Fruit fly (Drosophila melanogaster) whole organism, embryonic: Measurements from ENCODE around the gene ninaC.

Experiments
- CG11398 ChIP-seq: fragments of 200-800 bp; sonication (Bioruptor generic); optimal IDR thresholded peaks from 2 replicates; lab custom pipeline; 2016; ENCODE audit warnings: missing biosample characterization, missing genetic modification characterization
- CG11695 ChIP-seq: fragments of 200-800 bp; sonication (Bioruptor generic); IDR thresholded peaks from 3 replicates; pipeline ENCODE4 v1.3.6; 2022; ENCODE audit warnings: missing biosample characterization, missing genetic modification characterization
- CG13424 ChIP-seq: fragments of 200-800 bp; sonication (Bioruptor generic); optimal IDR thresholded peaks from 2 replicates; lab custom pipeline; 2019; ENCODE audit warnings: missing biosample characterization, mild to moderate bottlenecking, missing genetic modification characterization, moderate library complexity
- CG15514 ChIP-seq: fragments of 200-800 bp; sonication (Bioruptor generic); optimal IDR thresholded peaks from 3 replicates; lab custom pipeline; 2017; ENCODE audit warnings: missing biosample characterization, missing genetic modification characterization, mild to moderate bottlenecking, moderate library complexity, missing genetic modification reagents
- CG17186 ChIP-seq: fragments of 200-800 bp; sonication (Bioruptor generic); optimal IDR thresholded peaks from 3 replicates; lab custom pipeline; 2017; ENCODE audit warnings: missing biosample characterization, missing genetic modification reagents, missing genetic modification characterization
- CG17829 ChIP-seq: fragments of 200-800 bp; optimal IDR thresholded peaks from 2 replicates; lab custom pipeline; 2019; ENCODE audit warnings: missing biosample characterization, mild to moderate bottlenecking, missing genetic modification characterization, moderate library complexity
- CG2129 ChIP-seq: fragments of 200-800 bp; sonication (Bioruptor generic); IDR thresholded peaks from 2 replicates; pipeline ENCODE4 v1.3.6; 2022; ENCODE audit warnings: missing biosample characterization, missing genetic modification characterization; ENCODE audit not compliant: partially characterized antibody
- CG32772 ChIP-seq: fragments of 200-800 bp; sonication (Bioruptor generic); IDR thresholded peaks from 2 replicates; pipeline ENCODE4 v1.3.6; 2022; ENCODE audit warnings: missing biosample characterization, missing genetic modification characterization
- CG3281 ChIP-seq: fragments of 200-800 bp; sonication (Bioruptor generic); optimal IDR thresholded peaks from 3 replicates; lab custom pipeline; 2017; ENCODE audit warnings: missing biosample characterization, mild to moderate bottlenecking, missing genetic modification characterization
- CG34422 ChIP-seq: fragments of 200-800 bp; sonication (Bioruptor generic); IDR thresholded peaks from 3 replicates; pipeline ENCODE4 v1.3.6; 2022; ENCODE audit warnings: missing biosample characterization, missing genetic modification characterization
- CG3847 ChIP-seq: fragments of 200-800 bp; sonication (Bioruptor generic); IDR thresholded peaks from 2 replicates; pipeline ENCODE4 v1.3.6; 2022; ENCODE audit warnings: missing biosample characterization, missing genetic modification characterization
- CG6791 ChIP-seq: fragments of 200-800 bp; sonication (Bioruptor generic); IDR thresholded peaks from 3 replicates; pipeline ENCODE4 v1.3.6; 2022; ENCODE audit warnings: missing biosample characterization, missing genetic modification characterization; ENCODE audit not compliant: partially characterized antibody
- CG9876 ChIP-seq: fragments of 200-800 bp; sonication (Bioruptor generic); optimal IDR thresholded peaks from 2 replicates; lab custom pipeline; 2016; ENCODE audit warnings: missing biosample characterization, missing genetic modification characterization
- CG9932 ChIP-seq: fragments of 200-800 bp; sonication (Bioruptor generic); IDR thresholded peaks from 2 replicates; pipeline ENCODE4 v1.3.6; 2022; ENCODE audit warnings: missing biosample characterization, missing genetic modification characterization
- CHES-1-like ChIP-seq: fragments of 200-800 bp; sonication (Bioruptor generic); optimal IDR thresholded peaks from 2 replicates; lab custom pipeline; 2016; ENCODE audit warnings: missing biosample characterization, missing genetic modification characterization
- CoRest ChIP-seq: fragments of 200-800 bp; sonication (Bioruptor generic); optimal IDR thresholded peaks from 3 replicates; lab custom pipeline; 2018; ENCODE audit warnings: missing biosample characterization, mild to moderate bottlenecking, missing genetic modification characterization, moderate library complexity
- Doc3 ChIP-seq: fragments of 200-800 bp; sonication (Bioruptor generic); IDR thresholded peaks from 3 replicates; pipeline ENCODE4 v1.3.6; 2022; ENCODE audit warnings: missing biosample characterization, missing genetic modification characterization; ENCODE audit not compliant: partially characterized antibody
- HmgD ChIP-seq: fragments of 200-800 bp; sonication (Bioruptor generic); optimal IDR thresholded peaks from 3 replicates; lab custom pipeline; 2016; ENCODE audit warnings: missing biosample characterization, missing genetic modification characterization
- Hr51 ChIP-seq, 2 experiments: fragments of 200-800 bp; sonication (Bioruptor generic); optimal IDR thresholded peaks; 2 replicates in 1 of 2; 3 replicates in 1 of 2; lab custom pipeline; 2016 to 2018; ENCODE audit warnings: missing biosample characterization in 2 of 2, missing genetic modification characterization in 2 of 2, mild to moderate bottlenecking in 1 of 2, moderate library complexity in 1 of 2
- Kr ChIP-seq: fragments of 200-800 bp; sonication (Bioruptor generic); optimal IDR thresholded peaks from 2 replicates; lab custom pipeline; 2017; ENCODE audit warnings: missing biosample characterization, mild to moderate bottlenecking, missing genetic modification characterization
- MBD-R2 ChIP-seq: fragments of 200-800 bp; sonication (Bioruptor generic); IDR thresholded peaks from 2 replicates; pipeline ENCODE4 v1.3.6; 2022; ENCODE audit warnings: missing biosample characterization, missing genetic modification characterization
- NFAT ChIP-seq: fragments of 200-800 bp; sonication (Bioruptor generic); IDR thresholded peaks from 2 replicates; pipeline ENCODE4 v1.3.6; 2022; ENCODE audit warnings: missing biosample characterization, missing genetic modification characterization
- Rfx ChIP-seq: fragments of 200-800 bp; sonication (Bioruptor generic); IDR thresholded peaks from 2 replicates; pipeline ENCODE4 v1.3.6; 2022; ENCODE audit warnings: missing biosample characterization, missing genetic modification characterization
- Xrp1 ChIP-seq: fragments of 200-800 bp; sonication (Bioruptor generic); IDR thresholded peaks from 2 replicates; pipeline ENCODE4 v1.3.6; 2022; ENCODE audit warnings: missing biosample characterization, missing genetic modification characterization
- YL-1 ChIP-seq: fragments of 200-800 bp; sonication (Bioruptor generic); optimal IDR thresholded peaks from 3 replicates; lab custom pipeline; 2017; ENCODE audit warnings: missing biosample characterization, mild to moderate bottlenecking, missing genetic modification characterization
- ap ChIP-seq: fragments of 200-800 bp; sonication (Bioruptor generic); IDR thresholded peaks from 2 replicates; pipeline ENCODE4 v1.3.6; 2022; ENCODE audit warnings: missing biosample characterization, missing genetic modification characterization
- dmrt11E ChIP-seq: fragments of 200-800 bp; sonication (Bioruptor generic); optimal IDR thresholded peaks from 3 replicates; lab custom pipeline; 2018; ENCODE audit warnings: missing biosample characterization, mild to moderate bottlenecking, missing genetic modification characterization, moderate library complexity
- gro ChIP-seq: fragments of 200-800 bp; sonication (Bioruptor generic); optimal IDR thresholded peaks from 2 replicates; lab custom pipeline; 2016; ENCODE audit warnings: missing biosample characterization, missing genetic modification characterization
- gsb-n ChIP-seq: fragments of 200-800 bp; sonication (Bioruptor generic); optimal IDR thresholded peaks from 3 replicates; lab custom pipeline; 2018; ENCODE audit warnings: missing biosample characterization, mild to moderate bottlenecking, missing genetic modification characterization
- hbn ChIP-seq: fragments of 200-800 bp; sonication (Bioruptor generic); IDR thresholded peaks from 2 replicates; pipeline ENCODE4 v1.3.6; 2022; ENCODE audit warnings: missing biosample characterization, missing genetic modification characterization; ENCODE audit not compliant: partially characterized antibody
- inv ChIP-seq: fragments of 200-800 bp; sonication (Bioruptor generic); IDR thresholded peaks from 2 replicates; pipeline ENCODE4 v1.3.6; 2022; ENCODE audit warnings: missing biosample characterization, missing genetic modification characterization; ENCODE audit not compliant: partially characterized antibody
- jumu ChIP-seq: fragments of 200-800 bp; sonication (Bioruptor generic); optimal IDR thresholded peaks from 3 replicates; lab custom pipeline; 2016; ENCODE audit warnings: missing biosample characterization, missing genetic modification characterization
- knrl ChIP-seq: fragments of 200-800 bp; sonication (Bioruptor generic); IDR thresholded peaks from 3 replicates; pipeline ENCODE4 v1.3.6; 2022; ENCODE audit warnings: missing biosample characterization, missing genetic modification characterization; ENCODE audit not compliant: partially characterized antibody
- lbe ChIP-seq: fragments of 200-800 bp; sonication (Bioruptor generic); optimal IDR thresholded peaks from 2 replicates; lab custom pipeline; 2016; ENCODE audit warnings: missing biosample characterization, mild to moderate bottlenecking, missing genetic modification characterization
- lola ChIP-seq, 3 experiments: fragments of >200 bp in 2 of 3; fragments of 200-800 bp in 1 of 3; sonication (Bioruptor generic) in 1 of 3; optimal IDR thresholded peaks; 2 replicates each; lab custom pipeline; 2017 to 2019; ENCODE audit warnings: missing biosample characterization in 3 of 3, missing genetic modification characterization in 3 of 3, mild to moderate bottlenecking in 1 of 3, moderate library complexity in 1 of 3
- luna ChIP-seq: fragments of 200-800 bp; sonication (Bioruptor generic); optimal IDR thresholded peaks from 2 replicates; lab custom pipeline; 2016; ENCODE audit warnings: missing biosample characterization, missing genetic modification characterization
- pan ChIP-seq, 4 experiments: fragments of >200 bp in 3 of 4; fragments of 200-800 bp in 1 of 4; sonication (Bioruptor generic) in 1 of 4; optimal IDR thresholded peaks in 3 of 4; IDR thresholded peaks in 1 of 4; 2 replicates each; pipeline versions ENCODE4 v1.3.6 to Lab custom; 2017 to 2022; ENCODE audit warnings: missing biosample characterization in 2 of 4, missing genetic modification characterization in 2 of 4, mixed read lengths in 1 of 4
- phol ChIP-seq: fragments of 200-800 bp; sonication (Bioruptor generic); optimal IDR thresholded peaks from 3 replicates; lab custom pipeline; 2018; ENCODE audit warnings: missing biosample characterization, mild to moderate bottlenecking, missing genetic modification characterization, moderate library complexity
- ranshi ChIP-seq: fragments of 200-800 bp; sonication (Bioruptor generic); IDR thresholded peaks from 2 replicates; pipeline ENCODE4 v1.3.6; 2022; ENCODE audit warnings: missing biosample characterization, missing genetic modification characterization
- shn ChIP-seq: fragments of 200-800 bp; sonication (Bioruptor generic); optimal IDR thresholded peaks from 3 replicates; lab custom pipeline; 2016; ENCODE audit warnings: missing biosample characterization, missing genetic modification characterization
- slbo ChIP-seq: fragments of 200-800 bp; sonication (Bioruptor generic); IDR thresholded peaks from 2 replicates; pipeline ENCODE4 v1.3.6; 2022; ENCODE audit warnings: missing biosample characterization, missing genetic modification characterization
- slou ChIP-seq: fragments of 200-800 bp; sonication (Bioruptor generic); optimal IDR thresholded peaks from 3 replicates; lab custom pipeline; 2016; ENCODE audit warnings: missing biosample characterization, missing genetic modification characterization
- stwl ChIP-seq: fragments of 200-800 bp; sonication (Bioruptor generic); optimal IDR thresholded peaks from 3 replicates; lab custom pipeline; 2018; ENCODE audit warnings: missing biosample characterization, mild to moderate bottlenecking, missing genetic modification characterization, moderate library complexity
- tin ChIP-seq: fragments of 200-800 bp; sonication (Bioruptor generic); optimal IDR thresholded peaks from 3 replicates; lab custom pipeline; 2016; ENCODE audit warnings: missing biosample characterization, missing genetic modification characterization
- unc-4 ChIP-seq: fragments of 200-800 bp; sonication (Bioruptor generic); IDR thresholded peaks from 2 replicates; pipeline ENCODE4 v1.3.6; 2022; ENCODE audit warnings: missing biosample characterization, missing genetic modification characterization; ENCODE audit not compliant: partially characterized antibody
- vvl ChIP-seq: fragments of 200-800 bp; sonication (Bioruptor generic); IDR thresholded peaks from 2 replicates; pipeline ENCODE4 v1.3.6; 2022; ENCODE audit warnings: missing biosample characterization, missing genetic modification characterization
- zfh1 ChIP-seq: fragments of 200-800 bp; sonication (Bioruptor generic); IDR thresholded peaks from 3 replicates; pipeline ENCODE4 v1.3.6; 2022; ENCODE audit warnings: missing biosample characterization, missing genetic modification characterization
- zfh2 ChIP-seq: fragments of 200-800 bp; sonication (Bioruptor generic); optimal IDR thresholded peaks from 2 replicates; lab custom pipeline; 2016; ENCODE audit warnings: missing biosample characterization, missing genetic modification characterization

ninaC gene

DNA sequence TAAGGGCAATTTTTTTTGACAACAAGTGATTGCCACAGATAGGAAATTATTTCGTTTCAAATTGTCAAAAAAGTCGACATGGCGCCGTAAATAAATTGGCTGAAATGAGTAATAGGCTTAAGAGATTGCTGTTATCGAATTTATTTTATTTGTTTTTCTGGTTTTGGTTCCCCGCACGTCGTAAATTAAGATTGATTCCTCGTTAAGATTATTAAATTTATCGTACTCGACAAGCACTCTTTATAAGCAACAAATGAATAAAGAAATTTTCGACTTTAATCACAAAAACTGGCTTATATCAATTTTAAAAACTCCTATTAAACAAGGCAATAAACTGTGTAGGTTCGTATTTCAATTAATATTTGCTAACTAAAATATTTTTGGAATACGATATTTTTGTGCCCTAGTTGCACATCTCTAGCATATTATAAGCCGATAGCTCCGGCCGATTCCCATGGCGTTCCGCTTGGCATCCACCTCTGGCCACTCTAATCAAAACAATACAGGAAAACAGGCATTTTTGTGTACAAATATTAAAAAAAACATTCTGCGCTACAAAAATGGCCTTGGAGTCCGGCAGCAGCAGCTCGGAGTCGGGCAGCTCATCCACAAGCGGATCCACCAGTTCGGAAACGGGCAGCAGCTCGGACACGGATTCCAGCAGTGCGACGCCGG is 34.6 kb downstream of the ninaC start, which contains the start of gene chm (continued):
- 0 out of 2 replicates have a peak, but pooled peaks have one; percentile 9 for TF ChIP-seq ap (GFP tag; lab: Robert Waterston, UW)
- TF ChIP-seq CG17186, result peak; percentile 14
- TF ChIP-seq Xrp1 (GFP tag; lab: Robert Waterston, UW), result 0 out of 2 replicates have a peak, but pooled peaks have one; percentile 24
- peak; percentile 82 for TF ChIP-seq inv (GFP tag; lab: Robert Waterston, UW)
- peak; percentile 70 for TF ChIP-seq Rfx (GFP tag; lab: Robert Waterston, UW)
- TF ChIP-seq stwl, result peak; percentile 88
- peak; percentile 26 for TF ChIP-seq lbe
- TF ChIP-seq Hr51 (GFP tag; optimal IDR thresholded peaks at IDR 0.05; lab: Kevin White, UChicago), result peak in 1 of 2 experiments; percentile 1
- TF ChIP-seq CG13424 (tag; lab: Kevin White, UChicago), result peak; percentile 25
- TF ChIP-seq CG2129 (GFP tag; lab: Robert Waterston, UW), result peak; percentile 79
- TF ChIP-seq YL-1 (GFP tag; lab: Kevin White, UChicago), result peak; percentile 27
- peak; percentile 60 for TF ChIP-seq phol (tag; lab: Kevin White, UChicago)
- no peak for TF ChIP-seq CG32772 (GFP tag; lab: Robert Waterston, UW)
- peak; percentile 3 for TF ChIP-seq shn (GFP tag; lab: Kevin White, UChicago)
- TF ChIP-seq zfh2 (GFP tag; lab: Kevin White, UChicago), result peak; percentile 59
- peak; percentile 88 for TF ChIP-seq CHES-1-like (GFP tag; lab: Kevin White, UChicago)
- TF ChIP-seq dmrt11E (tag; lab: Kevin White, UChicago), result no peak
- peak; percentile 47 for TF ChIP-seq HmgD (GFP tag; lab: Kevin White, UChicago)
- peak; percentile 7 for TF ChIP-seq gro
- no peak for TF ChIP-seq slou (GFP tag; lab: Kevin White, UChicago)
- peak; percentile 91 for TF ChIP-seq Doc3 (GFP tag; lab: Robert Waterston, UW)
- peak; percentile 43 for TF ChIP-seq jumu
- no peak for TF ChIP-seq CG3281 (GFP tag; lab: Kevin White, UChicago)
- 0 out of 2 replicates have a peak, but pooled peaks have one; percentile 21 for TF ChIP-seq ranshi (GFP tag; lab: Robert Waterston, UW)
- TF ChIP-seq CG3847 (GFP tag; lab: Robert Waterston, UW), result peak; percentile 76
- TF ChIP-seq Kr (GFP tag; lab: Kevin White, UChicago), result no peak
- TF ChIP-seq unc-4 (GFP tag; lab: Robert Waterston, UW), result peak; percentile 91
- TF ChIP-seq CoRest, result peak; percentile 22
- peak; percentile 90 for TF ChIP-seq knrl
- TF ChIP-seq NFAT, result peak; percentile 67; the same call in 1 of the 2 replicates
- peak; percentile 36; the same call in 1 of the 3 replicates for TF ChIP-seq zfh1 (GFP tag; lab: Robert Waterston, UW)
- TF ChIP-seq CG9932 (GFP tag; lab: Robert Waterston, UW), result peak; percentile 83
- TF ChIP-seq tin, result peak; percentile 38
- peak in 1 of 3 experiments; percentile 11 for TF ChIP-seq lola (GFP tag; optimal IDR thresholded peaks at IDR 0.05; lab: Kevin White, UChicago)
- TF ChIP-seq CG15514 (GFP tag; lab: Kevin White, UChicago), result peak; percentile 46
- TF ChIP-seq CG11695 (GFP tag; lab: Robert Waterston, UW), result no peak
- TF ChIP-seq CG17829 (tag; lab: Kevin White, UChicago), result peak; percentile 47
- TF ChIP-seq slbo (GFP tag; lab: Robert Waterston, UW), result peak; percentile 67
- TF ChIP-seq gsb-n (tag; lab: Kevin White, UChicago), result no peak
- TF ChIP-seq CG34422 (GFP tag; lab: Robert Waterston, UW), result peak; percentile 50; the same call in 1 of the 3 replicates
- TF ChIP-seq pan (optimal IDR thresholded peaks at IDR 0.05; lab: Kevin White, UChicago), result no peak
- peak in 1 of 2 experiments; percentile 40 for TF ChIP-seq pan (GFP tag; optimal IDR thresholded peaks at IDR 0.05 in 1 of 2, IDR thresholded peaks at IDR 0.05 in 1 of 2)
- TF ChIP-seq CG11398 (GFP tag; lab: Kevin White, UChicago), result no peak
- peak; percentile 88 for TF ChIP-seq MBD-R2 (GFP tag; lab: Robert Waterston, UW)
- no peak for TF ChIP-seq CG9876 (GFP tag; lab: Kevin White, UChicago)
- TF ChIP-seq luna (GFP tag; lab: Kevin White, UChicago), result peak; percentile 18
- TF ChIP-seq hbn, result peak; percentile 89
- TF ChIP-seq CG6791 (GFP tag; lab: Robert Waterston, UW), result peak; percentile 92
- peak; percentile 65 for TF ChIP-seq vvl (GFP tag; lab: Robert Waterston, UW)
